Fruit fly (Drosophila melanogaster) whole organism, embryonic: ENCODE data around the gene CG10862.
A peak's percentile ranks its signal among the peaks of the same experiment; 100 is the strongest.

Experiments
- Awh ChIP-seq: fragments of 200-800 bp; sonication (Bioruptor generic); IDR thresholded peaks from 2 replicates; pipeline ENCODE4, ENCODE4 v1.3.6; 2022; ENCODE audit warnings: missing biosample characterization, missing genetic modification characterization
- B-H2 ChIP-seq: fragments of 200-800 bp; sonication (Bioruptor generic); optimal IDR thresholded peaks from 2 replicates; lab custom pipeline; 2018; ENCODE audit warnings: missing biosample characterization, mild to moderate bottlenecking, missing genetic modification characterization
- Bteb2 ChIP-seq: fragments of 200-800 bp; sonication (Bioruptor generic); optimal IDR thresholded peaks from 2 replicates; lab custom pipeline; 2016; ENCODE audit warnings: missing biosample characterization, missing genetic modification characterization
- CG1024 ChIP-seq: fragments of 200-800 bp; sonication (Bioruptor generic); IDR thresholded peaks from 2 replicates; pipeline ENCODE4 v1.3.6; 2022; ENCODE audit warnings: missing biosample characterization, missing genetic modification characterization
- CG10267 ChIP-seq: fragments of 200-800 bp; sonication (Bioruptor generic); optimal IDR thresholded peaks from 2 replicates; lab custom pipeline; 2018; ENCODE audit warnings: missing biosample characterization, mild to moderate bottlenecking, missing genetic modification characterization, moderate library complexity
- CG11398 ChIP-seq: fragments of 200-800 bp; sonication (Bioruptor generic); optimal IDR thresholded peaks from 2 replicates; lab custom pipeline; 2016; ENCODE audit warnings: missing biosample characterization, missing genetic modification characterization
- CG11456 ChIP-seq: fragments of 200-800 bp; sonication (Bioruptor generic); IDR thresholded peaks from 3 replicates; pipeline ENCODE4 v1.3.6; 2022; ENCODE audit warnings: missing biosample characterization, missing genetic modification characterization
- CG13424 ChIP-seq: fragments of 200-800 bp; sonication (Bioruptor generic); optimal IDR thresholded peaks from 2 replicates; lab custom pipeline; 2019; ENCODE audit warnings: missing biosample characterization, mild to moderate bottlenecking, missing genetic modification characterization, moderate library complexity
- CG18262 ChIP-seq: fragments of 200-800 bp; optimal IDR thresholded peaks from 3 replicates; lab custom pipeline; 2019; ENCODE audit warnings: missing biosample characterization, mild to moderate bottlenecking, missing genetic modification characterization, moderate library complexity
- CG2120 ChIP-seq: fragments of 200-800 bp; sonication (Bioruptor generic); optimal IDR thresholded peaks from 3 replicates; lab custom pipeline; 2016; ENCODE audit warnings: missing biosample characterization, missing genetic modification characterization
- CG31365 ChIP-seq: fragments of 200-800 bp; sonication (Bioruptor generic); optimal IDR thresholded peaks from 2 replicates; lab custom pipeline; 2018; ENCODE audit warnings: missing biosample characterization, mild to moderate bottlenecking, missing genetic modification characterization
- CG5245 ChIP-seq: fragments of 200-800 bp; sonication (Bioruptor generic); optimal IDR thresholded peaks from 3 replicates; lab custom pipeline; 2016; ENCODE audit warnings: missing biosample characterization, missing genetic modification characterization
- CG6175 ChIP-seq: fragments of 200-800 bp; sonication (Bioruptor generic); IDR thresholded peaks from 3 replicates; pipeline ENCODE4 v1.3.6; 2022; ENCODE audit warnings: missing biosample characterization, missing genetic modification characterization
- CG6654 ChIP-seq: fragments of 200-800 bp; sonication (Bioruptor generic); optimal IDR thresholded peaks from 2 replicates; lab custom pipeline; 2017; ENCODE audit warnings: missing biosample characterization, mild to moderate bottlenecking, missing genetic modification characterization
- CG6791 ChIP-seq: fragments of 200-800 bp; sonication (Bioruptor generic); IDR thresholded peaks from 3 replicates; pipeline ENCODE4 v1.3.6; 2022; ENCODE audit warnings: missing biosample characterization, missing genetic modification characterization; ENCODE audit not compliant: partially characterized antibody
- CG8290 ChIP-seq, 3 experiments: fragments of 200-800 bp; sonication (Bioruptor generic); optimal IDR thresholded peaks; 2 replicates each; lab custom pipeline; 2016 to 2019; ENCODE audit warnings: missing biosample characterization in 3 of 3, missing genetic modification characterization in 3 of 3, mild to moderate bottlenecking in 2 of 3, moderate library complexity in 1 of 3
- CG8388 ChIP-seq: fragments of 200-800 bp; sonication (Bioruptor generic); optimal IDR thresholded peaks from 2 replicates; lab custom pipeline; 2019; ENCODE audit warnings: missing biosample characterization, mild to moderate bottlenecking, missing genetic modification characterization, moderate library complexity
- CG8478 ChIP-seq: fragments of >200 bp; optimal IDR thresholded peaks from 2 replicates; lab custom pipeline; 2018
- Chrac-16 ChIP-seq: fragments of 200-800 bp; sonication (Bioruptor generic); optimal IDR thresholded peaks from 3 replicates; lab custom pipeline; 2016; ENCODE audit warnings: missing biosample characterization, missing genetic modification characterization
- D ChIP-seq, 2 experiments: fragments of 200-800 bp in 1 of 2; fragments of >200 bp in 1 of 2; sonication (Bioruptor generic) in 1 of 2; optimal IDR thresholded peaks; 2 replicates in 1 of 2; 3 replicates in 1 of 2; lab custom pipeline; 2017; ENCODE audit warnings: mild to moderate bottlenecking in 1 of 2, missing biosample characterization in 1 of 2, missing genetic modification characterization in 1 of 2, missing genetic modification reagents in 1 of 2
- Ets97D ChIP-seq: fragments of 200-800 bp; sonication (Bioruptor generic); optimal IDR thresholded peaks from 3 replicates; lab custom pipeline; 2016; ENCODE audit warnings: missing biosample characterization, missing genetic modification characterization
- Hr3 ChIP-seq: fragments of 200-800 bp; sonication (Bioruptor generic); optimal IDR thresholded peaks from 3 replicates; lab custom pipeline; 2016; ENCODE audit warnings: missing biosample characterization, missing genetic modification characterization
- Hsf ChIP-seq: fragments of 200-800 bp; sonication (Bioruptor generic); optimal IDR thresholded peaks from 3 replicates; lab custom pipeline; 2016; ENCODE audit warnings: missing biosample characterization, missing genetic modification characterization
- Jarid2 ChIP-seq: fragments of 200-800 bp; sonication (Bioruptor generic); optimal IDR thresholded peaks from 3 replicates; lab custom pipeline; 2017; ENCODE audit warnings: mild to moderate bottlenecking, missing biosample characterization, missing genetic modification reagents, missing genetic modification characterization
- Max ChIP-seq: fragments of 200-800 bp; sonication (Bioruptor generic); optimal IDR thresholded peaks from 2 replicates; lab custom pipeline; 2016; ENCODE audit warnings: missing biosample characterization, mild to moderate bottlenecking, missing genetic modification characterization
- NC2α ChIP-seq: fragments of 200-800 bp; sonication (Bioruptor generic); optimal IDR thresholded peaks from 2 replicates; lab custom pipeline; 2016; ENCODE audit warnings: missing biosample characterization, missing genetic modification characterization
- Taf1 ChIP-seq: fragments of 200-800 bp; sonication (Bioruptor generic); IDR thresholded peaks from 2 replicates; pipeline ENCODE4 v1.3.6; 2022; ENCODE audit warnings: missing biosample characterization, missing genetic modification characterization
- ac ChIP-seq: fragments of 200-800 bp; sonication (Bioruptor generic); optimal IDR thresholded peaks from 3 replicates; lab custom pipeline; 2017; ENCODE audit warnings: missing biosample characterization, mild to moderate bottlenecking, missing genetic modification characterization
- ase ChIP-seq: fragments of 200-800 bp; sonication (Bioruptor generic); IDR thresholded peaks from 3 replicates; pipeline ENCODE4 v1.3.6; 2022; ENCODE audit warnings: missing biosample characterization, missing genetic modification characterization
- bab2 ChIP-seq: fragments of 200-800 bp; sonication (Bioruptor generic); optimal IDR thresholded peaks from 2 replicates; lab custom pipeline; 2016; ENCODE audit warnings: missing biosample characterization, missing genetic modification characterization
- bcd ChIP-seq: fragments of 200-800 bp; sonication (Bioruptor generic); optimal IDR thresholded peaks from 2 replicates; lab custom pipeline; 2017; ENCODE audit warnings: missing biosample characterization, mild to moderate bottlenecking, missing genetic modification characterization
- br ChIP-seq: fragments of >200 bp; optimal IDR thresholded peaks from 2 replicates; lab custom pipeline; 2017
- cato ChIP-seq: fragments of 200-800 bp; sonication (Bioruptor generic); optimal IDR thresholded peaks from 2 replicates; lab custom pipeline; 2016; ENCODE audit warnings: missing biosample characterization, missing genetic modification characterization, borderline replicate concordance
- chinmo ChIP-seq: fragments of 200-800 bp; sonication (Bioruptor generic); IDR thresholded peaks from 4 replicates; pipeline ENCODE4 v1.3.6; 2022; ENCODE audit warnings: missing biosample characterization, missing genetic modification characterization; ENCODE audit not compliant: partially characterized antibody
- chn ChIP-seq: fragments of 200-800 bp; sonication (Bioruptor generic); optimal IDR thresholded peaks from 2 replicates; lab custom pipeline; 2016; ENCODE audit warnings: missing biosample characterization, missing genetic modification characterization
- croc ChIP-seq: fragments of 200-800 bp; sonication (Bioruptor generic); conservative IDR thresholded peaks from 3 replicates; pipeline ENCODE4 v1.3.6; 2022; ENCODE audit warnings: missing biosample characterization, missing genetic modification characterization
- ems ChIP-seq: fragments of 200-800 bp; sonication (Bioruptor generic); optimal IDR thresholded peaks from 3 replicates; lab custom pipeline; 2016; ENCODE audit warnings: missing biosample characterization, missing genetic modification characterization
- fd102C ChIP-seq: fragments of 200-800 bp; sonication (Bioruptor generic); optimal IDR thresholded peaks from 2 replicates; lab custom pipeline; 2018; ENCODE audit warnings: missing biosample characterization, mild to moderate bottlenecking, missing genetic modification characterization, moderate library complexity
- grn ChIP-seq: fragments of 200-800 bp; sonication (Bioruptor generic); optimal IDR thresholded peaks from 3 replicates; lab custom pipeline; 2017; ENCODE audit warnings: missing biosample characterization, missing genetic modification characterization
- gro ChIP-seq: fragments of 200-800 bp; sonication (Bioruptor generic); optimal IDR thresholded peaks from 2 replicates; lab custom pipeline; 2016; ENCODE audit warnings: missing biosample characterization, missing genetic modification characterization
- ind ChIP-seq: fragments of 200-800 bp; sonication (Bioruptor generic); optimal IDR thresholded peaks from 3 replicates; lab custom pipeline; 2016; ENCODE audit warnings: missing biosample characterization, missing genetic modification characterization
- mam ChIP-seq: fragments of 200-800 bp; sonication (Bioruptor generic); optimal IDR thresholded peaks from 3 replicates; lab custom pipeline; 2016; ENCODE audit warnings: missing biosample characterization, missing genetic modification characterization
- p53 ChIP-seq: fragments of 200-800 bp; sonication (Bioruptor generic); optimal IDR thresholded peaks from 2 replicates; lab custom pipeline; 2016; ENCODE audit warnings: missing biosample characterization, missing genetic modification characterization
- pum ChIP-seq: fragments of 200-800 bp; sonication (Bioruptor generic); optimal IDR thresholded peaks from 2 replicates; lab custom pipeline; 2016; ENCODE audit warnings: missing biosample characterization, missing genetic modification characterization
- rib ChIP-seq: fragments of 200-800 bp; sonication (Bioruptor generic); IDR thresholded peaks from 2 replicates; pipeline ENCODE4 v1.3.6; 2022; ENCODE audit warnings: missing biosample characterization, missing genetic modification characterization
- row ChIP-seq: fragments of 200-800 bp; sonication (Bioruptor generic); IDR thresholded peaks from 3 replicates; pipeline ENCODE4 v1.3.6; 2022; ENCODE audit warnings: missing biosample characterization, missing genetic modification characterization
- shn ChIP-seq: fragments of 200-800 bp; sonication (Bioruptor generic); optimal IDR thresholded peaks from 3 replicates; lab custom pipeline; 2016; ENCODE audit warnings: missing biosample characterization, missing genetic modification characterization
- slou ChIP-seq: fragments of 200-800 bp; sonication (Bioruptor generic); optimal IDR thresholded peaks from 3 replicates; lab custom pipeline; 2016; ENCODE audit warnings: missing biosample characterization, missing genetic modification characterization
- so ChIP-seq: fragments of 200-800 bp; sonication (Bioruptor generic); IDR thresholded peaks from 3 replicates; pipeline ENCODE4 v1.3.6; 2022; ENCODE audit warnings: missing biosample characterization, missing genetic modification characterization
- sqz ChIP-seq: fragments of 200-800 bp; sonication (Bioruptor generic); optimal IDR thresholded peaks from 3 replicates; lab custom pipeline; 2018; ENCODE audit warnings: missing biosample characterization, mild to moderate bottlenecking, missing genetic modification characterization
- yki ChIP-seq: fragments of >200 bp; optimal IDR thresholded peaks from 3 replicates; lab custom pipeline; 2018

Gene CG10862

DNA sequence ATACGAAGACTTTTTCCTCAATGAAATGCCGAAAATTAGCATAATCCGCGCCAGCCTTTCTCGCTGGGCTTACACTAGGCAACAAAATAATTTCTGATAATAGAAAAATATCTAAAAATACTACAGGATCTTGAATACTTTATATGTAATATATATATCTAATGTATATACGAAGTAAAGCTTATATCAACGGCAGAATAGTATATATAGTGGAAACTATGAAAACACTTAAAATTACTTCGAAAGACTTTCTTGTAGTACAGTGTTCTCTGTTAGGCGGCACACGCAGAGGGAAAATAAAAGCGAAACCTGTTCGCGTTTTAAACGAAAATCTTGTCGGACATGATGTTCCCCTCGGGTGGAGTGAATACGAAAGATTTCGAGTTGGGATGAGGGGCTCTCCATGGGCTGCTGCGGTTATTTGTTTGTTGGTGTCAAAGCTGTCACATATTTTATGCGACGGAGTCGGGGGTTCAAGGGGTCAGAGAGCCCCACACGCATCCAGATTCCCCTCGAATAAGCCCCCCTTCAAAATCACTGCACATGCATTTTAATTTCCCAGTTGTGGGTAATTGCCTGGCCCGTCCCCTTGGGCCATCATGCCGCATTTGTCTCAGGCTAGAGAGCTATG, 20.3 kb downstream of the CG10862 start (continued):
- TF ChIP-seq so (GFP tag; lab: Robert Waterston, UW): no peak; the same call in 2 of the 3 replicates
- no peak for TF ChIP-seq cato
- TF ChIP-seq Jarid2 (GFP tag; lab: Kevin White, UChicago): peak; percentile 5
- no peak for TF ChIP-seq p53 (GFP tag; lab: Kevin White, UChicago)
- no peak for TF ChIP-seq CG11398
- TF ChIP-seq CG5245: no peak
- TF ChIP-seq D (optimal IDR thresholded peaks at IDR 0.05; lab: Kevin White, UChicago): no peak
- TF ChIP-seq D (GFP tag; optimal IDR thresholded peaks at IDR 0.05; lab: Kevin White, UChicago): peak; percentile 71
- TF ChIP-seq CG6654 (GFP tag; lab: Kevin White, UChicago): peak; percentile 16
- no peak for TF ChIP-seq Hsf (GFP tag; lab: Kevin White, UChicago)
- TF ChIP-seq rib: no peak
- peak; percentile 81 for TF ChIP-seq CG10267 (tag; lab: Kevin White, UChicago)
- TF ChIP-seq bcd (GFP tag; lab: Kevin White, UChicago): peak; percentile 61
- TF ChIP-seq shn: no peak
- TF ChIP-seq CG8478 (lab: Kevin White, UChicago): no peak
- TF ChIP-seq chinmo: no peak
- no peak for TF ChIP-seq br
- peak; percentile 91 for TF ChIP-seq CG18262 (tag; lab: Kevin White, UChicago)
- TF ChIP-seq CG13424 (tag; lab: Kevin White, UChicago): peak; percentile 80
- no peak for TF ChIP-seq ac
- no peak for TF ChIP-seq chn (GFP tag; lab: Kevin White, UChicago)
- peak; percentile 63; the same call in 1 of the 2 replicates for TF ChIP-seq CG1024 (GFP tag; lab: Robert Waterston, UW)
- peak; percentile 0 for TF ChIP-seq Chrac-16 (GFP tag; lab: Kevin White, UChicago)
- peak; percentile 37 for TF ChIP-seq Hr3 (GFP tag; lab: Kevin White, UChicago)
- TF ChIP-seq yki (lab: Kevin White, UChicago): no peak
- TF ChIP-seq grn (GFP tag; lab: Kevin White, UChicago): no peak
- TF ChIP-seq CG8290 (GFP tag; optimal IDR thresholded peaks at IDR 0.05; lab: Kevin White, UChicago): no peak
- no peak for TF ChIP-seq CG8290 (tag; optimal IDR thresholded peaks at IDR 0.05; lab: Kevin White, UChicago)
- TF ChIP-seq bab2 (GFP tag; lab: Kevin White, UChicago): no peak
- TF ChIP-seq Taf1 (GFP tag; lab: Robert Waterston, UW): no peak
- peak; percentile 60 for TF ChIP-seq sqz (GFP tag; lab: Kevin White, UChicago)
- no peak for TF ChIP-seq mam
- no peak for TF ChIP-seq NC2α (GFP tag; lab: Kevin White, UChicago)
- TF ChIP-seq Max: no peak
- no peak for TF ChIP-seq CG6791 (GFP tag; lab: Robert Waterston, UW)
- TF ChIP-seq gro (GFP tag; lab: Kevin White, UChicago): no peak
- no peak for TF ChIP-seq CG2120 (GFP tag; lab: Kevin White, UChicago)
- peak; percentile 89 for TF ChIP-seq CG8388 (GFP tag; lab: Kevin White, UChicago)
- 0 out of 3 replicates have a peak, but pooled peaks have one; percentile 30 for TF ChIP-seq CG11456
- TF ChIP-seq croc (GFP tag; lab: Robert Waterston, UW): peak; percentile 63
- TF ChIP-seq slou (GFP tag; lab: Kevin White, UChicago): no peak
- TF ChIP-seq ind (GFP tag; lab: Kevin White, UChicago): peak; percentile 13
- no peak for TF ChIP-seq CG31365 (tag; lab: Kevin White, UChicago)
- peak; percentile 63; the same call in 1 of the 2 replicates for TF ChIP-seq Awh (GFP tag; lab: Robert Waterston, UW)
- peak; percentile 68 for TF ChIP-seq row (GFP tag; lab: Robert Waterston, UW)
- TF ChIP-seq ase (GFP tag; lab: Robert Waterston, UW): no peak
- no peak for TF ChIP-seq Ets97D (GFP tag; lab: Kevin White, UChicago)
- no peak for TF ChIP-seq B-H2 (GFP tag; lab: Kevin White, UChicago)
- no peak for TF ChIP-seq Bteb2 (GFP tag; lab: Kevin White, UChicago)
- TF ChIP-seq fd102C: no peak
- no peak for TF ChIP-seq CG6175 (GFP tag; lab: Robert Waterston, UW)
- no peak for TF ChIP-seq pum (GFP tag; lab: Kevin White, UChicago)
- no peak for TF ChIP-seq ems
